Fruit fly (Drosophila melanogaster): ENCODE data around the gene CG6443.

DNA sequence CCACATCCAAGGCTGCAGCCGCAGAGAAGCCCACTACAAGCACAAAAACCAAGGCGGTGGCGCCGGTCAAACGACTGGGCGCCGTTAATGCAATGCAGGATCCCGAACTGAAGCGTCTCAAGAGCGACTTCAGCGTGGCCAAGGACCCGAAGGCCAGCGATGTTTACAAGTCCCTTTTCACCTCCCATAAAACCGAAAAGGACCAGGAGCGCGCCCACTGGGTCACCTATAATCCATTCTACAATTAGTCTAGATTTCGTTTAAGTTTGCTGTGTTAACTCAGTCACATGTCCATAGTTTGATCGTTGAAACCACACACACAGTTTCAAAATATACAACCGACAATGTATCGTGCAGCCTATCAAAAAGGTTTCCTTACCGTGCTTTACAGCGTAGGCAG, 1.2 kb downstream of the CG6443 start, which contains the start of gene CG17118:
- TF ChIP-seq achi (GFP tag; optimal IDR thresholded peaks at IDR 0.05) (no peak), CG3919 (GFP tag; optimal IDR thresholded peaks at IDR 0.05) (no peak), esn (GFP tag; optimal IDR thresholded peaks at IDR 0.05) (no peak), CG34406 (GFP tag; optimal IDR thresholded peaks at IDR 0.05) (no peak), CG8632 (GFP tag; optimal IDR thresholded peaks at IDR 0.05) (no peak), CG8119 (GFP tag; IDR thresholded peaks at IDR 0.05) (no peak), dac (GFP tag; optimal IDR thresholded peaks at IDR 0.05) (no peak), Smox (GFP tag; optimal IDR thresholded peaks at IDR 0.05) (no peak), vri (GFP tag; optimal IDR thresholded peaks at IDR 0.05) (no peak), Eip75B (GFP tag; optimal IDR thresholded peaks at IDR 0.05) (no peak)

Measured in whole organism, prepupa.